Fruit fly (Drosophila melanogaster): Measurements from ENCODE around the gene CG43367.

CG43367 gene

dm6 chr3L:4220679-4221078, 26.9 kb downstream of the CG43367 start:
- TF ChIP-seq Sin3A (optimal IDR thresholded peaks at IDR 0.05) (no peak), h (optimal IDR thresholded peaks at IDR 0.05) (no peak), Myc (optimal IDR thresholded peaks at IDR 0.05) (no peak), ttk (optimal IDR thresholded peaks at IDR 0.05) (no peak), insv (optimal IDR thresholded peaks at IDR 0.05) (no peak), psq (optimal IDR thresholded peaks at IDR 0.05) (no peak)

- TF ChIP-seq psq (optimal IDR thresholded peaks at IDR 0.05) = no peak
These were observed 27.5 kb downstream of the CG43367 start for dm6 chr3L:4221226-4221770.

- no peak for TF ChIP-seq Myc (optimal IDR thresholded peaks at IDR 0.05)
- no peak for TF ChIP-seq insv (optimal IDR thresholded peaks at IDR 0.05)
- no peak for TF ChIP-seq ttk (optimal IDR thresholded peaks at IDR 0.05)
- TF ChIP-seq h (optimal IDR thresholded peaks at IDR 0.05) = no peak
- TF ChIP-seq Sin3A (optimal IDR thresholded peaks at IDR 0.05) = no peak
- no peak for TF ChIP-seq psq (optimal IDR thresholded peaks at IDR 0.05)
These were observed 28.0 kb downstream of the CG43367 start for dm6 chr3L:4221792-4222191.

dm6 chr3L:4225647-4226470, 32.1 kb downstream of the CG43367 start:
- TF ChIP-seq insv (optimal IDR thresholded peaks at IDR 0.05) (no peak), ttk (optimal IDR thresholded peaks at IDR 0.05) (no peak), psq (optimal IDR thresholded peaks at IDR 0.05) (no peak), Sin3A (optimal IDR thresholded peaks at IDR 0.05) (no peak), h (optimal IDR thresholded peaks at IDR 0.05) (no peak), Myc (optimal IDR thresholded peaks at IDR 0.05) (no peak)

dm6 chr3L:4227164-4227563, 33.4 kb downstream of the CG43367 start, which contains the start of gene CG46460:
CG46460 (minus strand) TSS chr3L:4227302.
- TF ChIP-seq ttk (optimal IDR thresholded peaks at IDR 0.05) (no peak), insv (optimal IDR thresholded peaks at IDR 0.05) (no peak), h (optimal IDR thresholded peaks at IDR 0.05) (no peak), Sin3A (optimal IDR thresholded peaks at IDR 0.05) (no peak), Myc (optimal IDR thresholded peaks at IDR 0.05) (no peak), psq (optimal IDR thresholded peaks at IDR 0.05) (no peak)

- TF ChIP-seq psq (optimal IDR thresholded peaks at IDR 0.05) = no peak
- TF ChIP-seq ttk (optimal IDR thresholded peaks at IDR 0.05) = no peak
- TF ChIP-seq Myc (optimal IDR thresholded peaks at IDR 0.05) = no peak
- TF ChIP-seq h (optimal IDR thresholded peaks at IDR 0.05) = no peak
- TF ChIP-seq insv (optimal IDR thresholded peaks at IDR 0.05) = no peak
- no peak for TF ChIP-seq Sin3A (optimal IDR thresholded peaks at IDR 0.05)
These were observed 34.5 kb downstream of the CG43367 start for dm6 chr3L:4228187-4228836.

dm6 chr3L:4229365-4229967, 35.7 kb downstream of the CG43367 start:
- no peak for TF ChIP-seq psq (optimal IDR thresholded peaks at IDR 0.05)
- TF ChIP-seq insv (optimal IDR thresholded peaks at IDR 0.05) = no peak
- TF ChIP-seq Myc (optimal IDR thresholded peaks at IDR 0.05) = no peak
- no peak for TF ChIP-seq Sin3A (optimal IDR thresholded peaks at IDR 0.05)
- no peak for TF ChIP-seq ttk (optimal IDR thresholded peaks at IDR 0.05)
- no peak for TF ChIP-seq h (optimal IDR thresholded peaks at IDR 0.05)

dm6 chr3L:4230357-4230901, 36.6 kb downstream of the CG43367 start:
- TF ChIP-seq ttk (optimal IDR thresholded peaks at IDR 0.05) = no peak
- no peak for TF ChIP-seq h (optimal IDR thresholded peaks at IDR 0.05)
- TF ChIP-seq Myc (optimal IDR thresholded peaks at IDR 0.05) = no peak

dm6 chr3L:4231401-4232014, 37.7 kb downstream of the CG43367 start:
- no peak for TF ChIP-seq h (optimal IDR thresholded peaks at IDR 0.05)
- TF ChIP-seq Myc (optimal IDR thresholded peaks at IDR 0.05) = no peak
- no peak for TF ChIP-seq insv (optimal IDR thresholded peaks at IDR 0.05)

dm6 chr3L:4232227-4232626, 38.4 kb downstream of the CG43367 start:
- TF ChIP-seq ttk (optimal IDR thresholded peaks at IDR 0.05) = no peak
- no peak for TF ChIP-seq Sin3A (optimal IDR thresholded peaks at IDR 0.05)
- no peak for TF ChIP-seq h (optimal IDR thresholded peaks at IDR 0.05)
- TF ChIP-seq psq (optimal IDR thresholded peaks at IDR 0.05) = no peak
- no peak for TF ChIP-seq Myc (optimal IDR thresholded peaks at IDR 0.05)
- no peak for TF ChIP-seq insv (optimal IDR thresholded peaks at IDR 0.05)

dm6 chr3L:4232724-4233367, 39.1 kb downstream of the CG43367 start:
- TF ChIP-seq Myc (optimal IDR thresholded peaks at IDR 0.05) (no peak), ttk (optimal IDR thresholded peaks at IDR 0.05) (no peak), insv (optimal IDR thresholded peaks at IDR 0.05) (no peak), psq (optimal IDR thresholded peaks at IDR 0.05) (no peak), h (optimal IDR thresholded peaks at IDR 0.05) (no peak), Sin3A (optimal IDR thresholded peaks at IDR 0.05) (no peak)
